Fruit fly (Drosophila melanogaster) whole organism, wandering third instar larva: Measurements from ENCODE around the gene Pgant35A.

Experiments
- CG9705 ChIP-seq: fragments of 200-800 bp; sonication (Bioruptor generic); optimal IDR thresholded peaks from 2 replicates; lab custom pipeline; 2018; ENCODE audit warnings: missing biosample characterization, mild to moderate bottlenecking, missing genetic modification characterization
- CrebA ChIP-seq: fragments of 200-800 bp; sonication (Bioruptor generic); optimal IDR thresholded peaks from 2 replicates; lab custom pipeline; 2016; ENCODE audit warnings: missing biosample characterization, mild to moderate bottlenecking, missing genetic modification characterization, borderline replicate concordance
- Hr78 ChIP-seq: fragments of >200 bp; optimal IDR thresholded peaks from 2 replicates; lab custom pipeline; 2017; ENCODE audit warnings: missing biosample characterization, missing genetic modification characterization
- Hr83 ChIP-seq: fragments of 200-300 bp; sonication (Bioruptor generic); optimal IDR thresholded peaks from 2 replicates; lab custom pipeline; 2016; ENCODE audit warnings: missing biosample characterization, mild to moderate bottlenecking, missing genetic modification characterization, moderate library complexity; ENCODE audit not compliant: poor library complexity, severe bottlenecking
- Jra ChIP-seq: sonication (Bioruptor generic); optimal IDR thresholded peaks from 2 replicates; lab custom pipeline; 2016; ENCODE audit warnings: missing biosample characterization, missing genetic modification characterization
- Myc ChIP-seq: fragments of >200 bp; optimal IDR thresholded peaks from 2 replicates; lab custom pipeline; 2017
- br ChIP-seq: fragments of 200-800 bp; sonication (Bioruptor generic); optimal IDR thresholded peaks from 2 replicates; lab custom pipeline; 2016; ENCODE audit warnings: missing biosample characterization, missing genetic modification characterization
- ey ChIP-seq: fragments of 200-800 bp; sonication (Bioruptor generic); optimal IDR thresholded peaks from 2 replicates; lab custom pipeline; 2016; ENCODE audit warnings: missing biosample characterization, missing genetic modification characterization
- fru ChIP-seq: fragments of 200-800 bp; sonication (Bioruptor generic); optimal IDR thresholded peaks from 3 replicates; lab custom pipeline; 2016; ENCODE audit warnings: missing biosample characterization, mild to moderate bottlenecking, missing genetic modification characterization
- lola ChIP-seq: fragments of >200 bp; optimal IDR thresholded peaks from 2 replicates; lab custom pipeline; 2017; ENCODE audit warnings: missing biosample characterization, missing genetic modification characterization
- pan ChIP-seq: fragments of >200 bp; optimal IDR thresholded peaks from 2 replicates; lab custom pipeline; 2017
- psq ChIP-seq: fragments of 200-800 bp; sonication (Bioruptor generic); optimal IDR thresholded peaks from 3 replicates; lab custom pipeline; 2017; ENCODE audit warnings: missing biosample characterization, mild to moderate bottlenecking, missing genetic modification characterization, moderate library complexity
- sage ChIP-seq: fragments of 200-800 bp; sonication (Bioruptor generic); optimal IDR thresholded peaks from 2 replicates; lab custom pipeline; 2016; ENCODE audit warnings: missing biosample characterization, mild to moderate bottlenecking, missing genetic modification characterization
- woc ChIP-seq: sonication (Bioruptor generic); optimal IDR thresholded peaks from 2 replicates; lab custom pipeline; 2016; ENCODE audit warnings: missing biosample characterization, mild to moderate bottlenecking, missing genetic modification characterization

DNA sequence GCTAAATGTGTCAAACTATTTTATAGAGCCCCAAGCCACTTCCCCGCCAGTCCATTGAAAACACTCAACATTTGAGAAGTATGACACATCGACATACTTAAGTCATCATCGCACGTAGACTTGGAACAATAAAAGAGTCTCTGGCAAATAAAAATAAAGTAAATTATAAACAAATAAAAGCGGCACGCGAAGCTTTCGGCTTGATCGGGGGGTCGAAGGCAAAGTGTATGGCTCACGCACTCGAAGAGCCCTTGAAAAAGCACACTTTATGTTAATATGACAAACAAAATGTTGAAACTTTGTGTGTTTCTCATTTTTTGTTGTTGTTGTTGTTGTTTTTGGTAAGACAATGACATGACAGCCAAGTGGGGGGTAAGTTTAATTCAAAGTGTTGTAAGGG, 37.2 kb downstream of the Pgant35A start:
- TF ChIP-seq psq (no peak), CrebA (no peak), lola (no peak), CG9705 (GFP tag; lab: Kevin White, UChicago) (no peak), pan (lab: Kevin White, UChicago) (no peak), Hr83 (GFP tag; lab: Kevin White, UChicago) (no peak), sage (GFP tag; lab: Kevin White, UChicago) (no peak), fru (GFP tag; lab: Kevin White, UChicago) (no peak), Jra (GFP tag; lab: Kevin White, UChicago) (no peak), Hr78 (GFP tag; lab: Kevin White, UChicago) (no peak), br (GFP tag; lab: Kevin White, UChicago) (no peak), Myc (lab: Kevin White, UChicago) (no peak), woc (GFP tag; lab: Kevin White, UChicago) (no peak), ey (GFP tag; lab: Kevin White, UChicago) (no peak)
